Worm (Caenorhabditis elegans) whole organism, late embryonic: ENCODE measurements around the gene grl-7.

Experiments
- ceh-2 ChIP-seq: sonication (generic microtip); optimal IDR thresholded peaks from 2 replicates; lab custom pipeline; 2016; ENCODE audit warnings: missing genotype, missing genetic modification characterization, missing compliant biosample characterization
- ceh-22 ChIP-seq: sonication (generic microtip); optimal IDR thresholded peaks from 2 replicates; lab custom pipeline; 2017; ENCODE audit warnings: missing biosample characterization, missing genetic modification characterization
- ceh-34 ChIP-seq: sonication (generic microtip); optimal IDR thresholded peaks from 2 replicates; lab custom pipeline; 2016; ENCODE audit warnings: mild to moderate bottlenecking, missing genetic modification characterization, missing compliant biosample characterization
- hlh-8 ChIP-seq: sonication (generic microtip); optimal IDR thresholded peaks from 2 replicates; lab custom pipeline; 2016; ENCODE audit warnings: missing genotype, missing genetic modification characterization, missing compliant biosample characterization
- mec-3 ChIP-seq: sonication (generic microtip); optimal IDR thresholded peaks from 2 replicates; lab custom pipeline; 2016; ENCODE audit warnings: borderline replicate concordance, missing genetic modification characterization, missing compliant biosample characterization
- odd-2 ChIP-seq: sonication (generic microtip); optimal IDR thresholded peaks from 2 replicates; lab custom pipeline; 2017; ENCODE audit warnings: antibody characterized with exemption, mild to moderate bottlenecking, missing genetic modification characterization, missing compliant biosample characterization
- pha-2 ChIP-seq: sonication (generic microtip); optimal IDR thresholded peaks from 2 replicates; lab custom pipeline; 2017; ENCODE audit warnings: mild to moderate bottlenecking, missing genetic modification characterization, missing compliant biosample characterization
- rnt-1 ChIP-seq: sonication (generic microtip); optimal IDR thresholded peaks from 2 replicates; lab custom pipeline; 2016; ENCODE audit warnings: missing genetic modification characterization, missing compliant biosample characterization
- sox-2 ChIP-seq: fragments of 200-800 bp; sonication (Bioruptor generic); IDR thresholded peaks from 2 replicates; pipeline ENCODE4 v1.3.6; 2022; ENCODE audit warnings: missing genetic modification reagents, missing genetic modification characterization, missing compliant biosample characterization
- sox-4 ChIP-seq: sonication (generic microtip); optimal IDR thresholded peaks from 2 replicates; lab custom pipeline; 2017; ENCODE audit warnings: mild to moderate bottlenecking, missing genetic modification characterization, inconsistent platforms, missing compliant biosample characterization

Gene grl-7

ce11 chrV:11298632-11299031 is 48.2 kb downstream of the grl-7 start, which contains the start of gene T03F7.5:
TSS of gene T03F7.5 (minus strand) at chrV:11298732.
- TF ChIP-seq rnt-1 (tag; lab: Kevin White, UChicago) (no peak), sox-2 (GFP tag; lab: Robert Waterston, UW) (no peak), pha-2 (tag; lab: Kevin White, UChicago) (no peak), ceh-34 (no peak), hlh-8 (tag; lab: Kevin White, UChicago) (no peak), mec-3 (no peak), ceh-2 (tag; lab: Kevin White, UChicago) (no peak), odd-2 (tag; lab: Kevin White, UChicago) (no peak), sox-4 (tag; lab: Kevin White, UChicago) (no peak), ceh-22 (tag; lab: Kevin White, UChicago) (no peak)
- TF ChIP-seq, all 69 proteins: peak for 0
